Fruit fly (Drosophila melanogaster): ENCODE measurements around the gene mthl6.

DNA sequence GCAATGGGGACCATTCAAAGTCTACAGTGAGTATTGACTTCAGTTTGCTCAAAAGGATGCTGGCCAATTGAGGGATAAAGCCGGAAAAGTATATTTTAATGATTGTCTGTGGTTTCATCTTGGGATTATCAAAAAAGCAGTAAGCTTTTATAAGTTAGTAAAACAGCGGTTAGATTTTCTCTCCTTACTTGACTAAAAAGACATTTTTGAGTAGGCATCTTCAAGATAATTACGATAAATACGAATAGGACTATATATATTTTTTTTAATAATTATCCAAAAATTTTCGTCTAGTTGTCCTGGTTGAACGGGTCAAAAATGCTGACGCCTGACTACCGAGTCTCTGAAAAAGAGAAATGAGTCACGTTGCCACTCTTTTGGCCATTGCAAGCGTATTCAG lies 35.2 kb upstream of the mthl6 start, which contains the start of gene CG33278:
- TF ChIP-seq psq (GFP tag; optimal IDR thresholded peaks at IDR 0.05), result no peak
- TF ChIP-seq woc (GFP tag; optimal IDR thresholded peaks at IDR 0.05), result no peak
- TF ChIP-seq fru (GFP tag; optimal IDR thresholded peaks at IDR 0.05), result no peak
- no peak for TF ChIP-seq Rel (GFP tag; optimal IDR thresholded peaks at IDR 0.05)
- no peak for TF ChIP-seq Rel (tag; optimal IDR thresholded peaks at IDR 0.05)
- TF ChIP-seq Hr78 (GFP tag; optimal IDR thresholded peaks at IDR 0.05), result no peak
- no peak for TF ChIP-seq pan (optimal IDR thresholded peaks at IDR 0.05)
- no peak for TF ChIP-seq CG9705 (GFP tag; optimal IDR thresholded peaks at IDR 0.05)
- TF ChIP-seq br (GFP tag; optimal IDR thresholded peaks at IDR 0.05), result no peak
- TF ChIP-seq Sp1 (GFP tag; optimal IDR thresholded peaks at IDR 0.05), result no peak
- no peak for TF ChIP-seq h (GFP tag; optimal IDR thresholded peaks at IDR 0.05)
